Worm (Caenorhabditis elegans): ENCODE measurements around the gene srw-94.

- TF ChIP-seq flt-1 (GFP tag; IDR thresholded peaks at IDR 0.05), result no peak
- no peak for TF ChIP-seq tab-1 (GFP tag; IDR thresholded peaks at IDR 0.05)
- no peak for TF ChIP-seq med-1 (GFP tag; optimal IDR thresholded peaks at IDR 0.05; ENCODE audit: insufficient read depth)
- no peak for TF ChIP-seq cog-1 (tag; optimal IDR thresholded peaks at IDR 0.05)
- no peak for TF ChIP-seq klf-2 (GFP tag; conservative IDR thresholded peaks at IDR 0.05)
- no peak for TF ChIP-seq T22C8.4 (GFP tag; IDR thresholded peaks at IDR 0.05)
Measured at ce11 chrIV:4861449-4861848, 47.2 kb downstream of the srw-94 start, which contains the start of the genes Y17G9A.4 and str-173.

Data from whole organism, midembryonic.